Fruit fly (Drosophila melanogaster) S2 (cell line): ENCODE data around the gene eIF4G1.

Source experiments
- CG8478 ChIP-seq: fragments of >200 bp; optimal IDR thresholded peaks from 2 replicates; lab custom pipeline; 2018
- CTCF ChIP-seq, 2 experiments: fragments of >200 bp; optimal IDR thresholded peaks; 2 replicates each; lab custom pipeline; 2018

DNA sequence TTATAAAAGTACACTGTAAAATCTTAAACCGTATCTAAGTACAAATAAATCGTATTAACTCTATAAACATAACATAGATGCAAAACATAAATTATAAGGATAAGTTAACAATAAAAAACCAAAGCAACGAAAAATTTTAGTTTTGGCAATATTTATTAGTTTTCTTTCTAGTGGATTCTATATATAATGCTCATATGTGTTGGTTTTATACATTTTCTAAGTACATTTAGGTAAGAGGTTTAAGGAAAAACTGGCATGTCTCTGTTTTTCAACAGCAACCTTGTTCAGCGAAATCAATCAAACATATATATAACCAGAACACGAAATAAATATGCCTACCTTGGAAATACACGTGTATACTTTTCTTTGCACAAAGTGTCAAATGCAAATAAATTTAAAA, 18.8 kb upstream of the eIF4G1 start:
- TF ChIP-seq CG8478 (lab: Kevin White, UChicago) (no peak), CTCF (optimal IDR thresholded peaks at IDR 0.05; lab: Kevin White, UChicago) (no peak)
